Worm (Caenorhabditis elegans) whole organism, L4/young adult: Measurements from ENCODE around the gene Y38H6C.25.

Experiments
- W03F9.2 ChIP-seq: fragments of 150-350 bp; optimal IDR thresholded peaks from 2 replicates; lab custom pipeline; 2014; ENCODE audit warnings: missing biosample characterization, missing genetic modification characterization
- dao-5 ChIP-seq: sonication (generic microtip); optimal IDR thresholded peaks from 2 replicates; lab custom pipeline; 2016; ENCODE audit warnings: missing genotype, missing genetic modification characterization, moderate library complexity, missing compliant biosample characterization
- him-1 ChIP-seq: sonication (generic microtip); optimal IDR thresholded peaks from 2 replicates; lab custom pipeline; 2016; ENCODE audit warnings: missing genotype, missing genetic modification reagents, missing genetic modification characterization, missing compliant biosample characterization

Gene Y38H6C.25

DNA sequence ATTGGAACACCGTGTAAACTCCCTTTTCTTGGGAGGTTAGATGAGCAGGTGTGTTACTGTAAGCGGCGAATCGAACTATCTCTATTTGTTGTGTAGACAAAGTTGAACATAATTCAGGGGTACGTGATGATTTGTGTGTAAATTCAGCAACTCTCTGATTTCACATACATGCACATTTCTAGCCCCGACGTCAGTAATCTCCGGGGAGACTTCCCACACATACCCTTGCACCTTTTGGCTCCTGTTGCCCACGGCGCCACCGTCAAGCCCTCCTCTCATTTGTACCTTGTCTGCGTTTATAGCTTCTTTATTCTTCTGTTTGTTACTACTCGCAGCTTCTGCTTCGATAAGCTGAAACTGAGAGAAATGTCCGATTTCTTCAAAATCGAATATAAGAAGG is at the start of gene Y38H6C.25:
Y38H6C.25 (plus strand) TSS at position 301 of the 400 bp plus-strand sequence.
- TF ChIP-seq dao-5 (tag; lab: Kevin White, UChicago): no peak
- no peak for TF ChIP-seq him-1 (tag; lab: Kevin White, UChicago)
- no peak for TF ChIP-seq W03F9.2 (tag; lab: Kevin White, UChicago)

- TF ChIP-seq him-1 (tag; lab: Kevin White, UChicago): no peak
- no peak for TF ChIP-seq dao-5 (tag; lab: Kevin White, UChicago)
- TF ChIP-seq W03F9.2 (tag; lab: Kevin White, UChicago): no peak
Measured at ce11 chrV:20470385-20470784, 48.6 kb upstream of the Y38H6C.25 start, which contains the start of gene B0250.8. B0250.8 (minus strand) TSS chrV:20470485.

- TF ChIP-seq him-1 (tag; lab: Kevin White, UChicago) (no peak), W03F9.2 (tag; lab: Kevin White, UChicago) (no peak), dao-5 (tag; lab: Kevin White, UChicago) (no peak)
Measured at ce11 chrV:20475029-20475428, 44.0 kb upstream of the Y38H6C.25 start.

ce11 chrV:20475830-20476229 is 43.2 kb upstream of the Y38H6C.25 start, which contains the start of gene B0250.7:
B0250.7 (minus strand) TSS chrV:20476061.
- TF ChIP-seq W03F9.2 (tag; lab: Kevin White, UChicago) (no peak), dao-5 (tag; lab: Kevin White, UChicago) (no peak), him-1 (tag; lab: Kevin White, UChicago) (no peak)

DNA sequence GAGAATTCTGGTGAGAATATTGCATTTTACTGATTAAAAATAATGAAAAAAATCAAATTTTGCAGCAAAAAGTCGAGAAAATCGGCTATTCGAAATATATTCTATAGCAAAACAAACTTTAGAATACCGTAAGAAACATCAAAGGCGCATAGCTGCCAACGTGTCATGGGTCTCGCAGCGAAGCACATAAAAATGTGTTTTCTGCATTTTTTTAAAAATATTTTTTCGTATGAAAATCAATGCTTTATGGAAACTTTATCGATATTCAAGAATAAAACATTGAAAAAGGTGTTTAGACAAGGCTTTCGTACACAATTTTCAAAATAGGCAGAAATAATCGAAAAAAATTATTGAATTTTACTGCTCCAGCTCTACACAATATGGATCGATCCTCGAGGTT is 42.5 kb upstream of the Y38H6C.25 start:
- no peak for TF ChIP-seq W03F9.2 (tag; lab: Kevin White, UChicago)
- no peak for TF ChIP-seq him-1 (tag; lab: Kevin White, UChicago)

DNA sequence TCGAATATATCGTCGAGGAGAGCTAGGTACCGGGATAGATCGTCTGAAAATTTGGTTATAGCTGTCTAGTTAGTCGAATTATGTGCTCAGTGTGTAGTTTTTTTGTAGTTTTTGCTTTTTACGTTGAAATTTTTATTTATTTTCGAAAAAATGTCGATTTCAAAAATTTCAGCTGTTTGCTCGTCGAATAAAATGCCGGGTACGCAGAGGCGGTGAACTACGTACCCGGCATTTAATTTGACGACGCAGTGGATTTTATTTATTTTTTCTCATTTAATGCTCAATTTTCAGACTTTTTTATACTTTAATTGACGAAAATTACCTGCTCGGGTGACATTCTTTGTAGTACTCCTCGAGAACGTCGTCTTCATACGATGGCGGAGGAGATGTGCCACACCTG is 42.0 kb upstream of the Y38H6C.25 start:
- TF ChIP-seq dao-5 (tag; lab: Kevin White, UChicago) (no peak), him-1 (tag; lab: Kevin White, UChicago) (no peak), W03F9.2 (tag; lab: Kevin White, UChicago) (no peak)

DNA sequence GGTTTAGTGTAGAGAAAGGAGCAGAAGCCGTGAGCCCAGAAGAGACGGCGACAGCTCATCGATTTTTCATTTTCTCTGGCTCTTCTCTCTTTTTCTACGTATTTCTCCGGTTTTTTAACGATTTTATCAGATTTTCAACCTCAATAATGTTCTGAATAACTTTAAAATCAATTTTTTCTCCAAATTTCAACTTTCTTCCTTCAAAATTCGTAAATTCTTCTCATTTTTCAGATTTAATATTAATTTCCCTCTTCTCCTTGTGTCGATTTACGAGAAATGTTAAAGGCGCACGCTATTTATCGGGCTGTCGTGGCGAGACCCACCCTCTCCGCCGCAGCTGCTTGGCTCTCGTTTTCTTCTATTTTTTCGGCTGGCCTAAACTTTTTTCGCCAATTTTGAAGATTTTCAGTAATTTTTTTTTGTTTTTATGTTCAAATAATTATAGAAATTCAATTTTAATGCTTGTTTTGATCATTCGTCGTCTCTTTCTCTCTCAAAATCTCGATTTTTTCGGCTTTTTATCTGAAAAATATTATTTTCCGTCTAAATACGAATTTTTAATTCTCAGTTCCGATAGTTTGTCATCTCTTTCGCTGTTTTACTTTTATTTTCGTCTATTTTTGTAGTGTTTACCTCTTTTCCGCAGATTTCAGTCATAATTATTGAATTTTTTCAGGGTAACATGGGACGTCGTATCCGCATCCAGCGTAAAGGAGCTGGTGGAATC is 39.9 kb upstream of the Y38H6C.25 start, which contains the start of the genes calf-1 and rpl-2:
calf-1 (minus strand) TSS at position 77 of the 727 bp plus-strand sequence.
rpl-2 (plus strand) TSS at position 677 of the 727 bp plus-strand sequence.
- TF ChIP-seq W03F9.2 (tag; lab: Kevin White, UChicago) (peak; percentile 33), him-1 (tag; lab: Kevin White, UChicago) (no peak), dao-5 (tag; lab: Kevin White, UChicago) (no peak)

- TF ChIP-seq dao-5 (tag; lab: Kevin White, UChicago) (no peak), W03F9.2 (tag; lab: Kevin White, UChicago) (no peak), him-1 (tag; lab: Kevin White, UChicago) (no peak)
Measured at ce11 chrV:20480790-20481189, 38.2 kb upstream of the Y38H6C.25 start.

- TF ChIP-seq dao-5 (tag; lab: Kevin White, UChicago) (no peak), him-1 (tag; lab: Kevin White, UChicago) (no peak), W03F9.2 (tag; lab: Kevin White, UChicago) (no peak)
Measured at ce11 chrV:20485285-20485684, 33.7 kb upstream of the Y38H6C.25 start, which contains the start of gene dhcr-7. dhcr-7 (minus strand) TSS chrV:20485385.

DNA sequence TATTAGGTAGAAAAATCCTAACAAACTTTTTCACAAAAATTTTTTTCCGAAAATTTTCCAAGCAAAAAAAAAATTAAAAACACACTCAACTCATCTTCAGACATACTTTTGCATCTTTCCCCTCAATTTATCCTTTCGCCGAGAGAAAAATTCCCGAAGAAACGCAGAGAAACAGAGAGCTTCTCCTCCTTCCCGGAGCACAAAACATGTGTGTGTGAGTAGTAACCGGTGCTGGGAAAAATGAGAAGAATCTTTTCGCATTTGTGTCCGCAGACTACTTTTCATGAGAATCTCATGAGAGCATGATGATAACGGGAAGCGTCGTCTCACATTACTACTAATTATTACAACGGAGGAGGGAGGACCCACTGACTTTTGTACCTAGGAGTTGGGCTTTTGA is 32.5 kb upstream of the Y38H6C.25 start:
- no peak for TF ChIP-seq him-1 (tag; lab: Kevin White, UChicago)
- no peak for TF ChIP-seq dao-5 (tag; lab: Kevin White, UChicago)
- TF ChIP-seq W03F9.2 (tag; lab: Kevin White, UChicago): no peak

DNA sequence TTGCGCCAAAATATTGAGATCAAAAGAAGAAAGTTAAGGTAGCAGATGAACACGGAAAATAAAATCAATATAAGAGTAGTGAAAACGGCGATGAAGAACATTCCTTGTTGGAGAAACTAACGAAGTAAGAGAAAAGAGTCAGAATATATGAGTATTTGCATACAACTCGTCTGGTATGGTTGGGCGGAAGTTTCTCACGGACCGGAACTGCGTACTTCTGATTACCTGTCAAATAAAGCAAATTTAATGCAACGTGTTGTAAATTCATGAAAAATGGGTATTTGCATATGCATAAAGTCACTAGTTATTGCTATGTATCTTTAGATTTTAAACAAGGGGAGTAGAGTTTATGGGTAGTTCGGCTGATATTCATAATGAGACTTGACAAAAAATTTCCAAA is 29.9 kb upstream of the Y38H6C.25 start, which contains the start of gene srbc-78:
srbc-78 (minus strand) TSS at position 101 of the 400 bp plus-strand sequence.
- TF ChIP-seq W03F9.2 (tag; lab: Kevin White, UChicago): no peak
- no peak for TF ChIP-seq him-1 (tag; lab: Kevin White, UChicago)
- no peak for TF ChIP-seq dao-5 (tag; lab: Kevin White, UChicago)

DNA sequence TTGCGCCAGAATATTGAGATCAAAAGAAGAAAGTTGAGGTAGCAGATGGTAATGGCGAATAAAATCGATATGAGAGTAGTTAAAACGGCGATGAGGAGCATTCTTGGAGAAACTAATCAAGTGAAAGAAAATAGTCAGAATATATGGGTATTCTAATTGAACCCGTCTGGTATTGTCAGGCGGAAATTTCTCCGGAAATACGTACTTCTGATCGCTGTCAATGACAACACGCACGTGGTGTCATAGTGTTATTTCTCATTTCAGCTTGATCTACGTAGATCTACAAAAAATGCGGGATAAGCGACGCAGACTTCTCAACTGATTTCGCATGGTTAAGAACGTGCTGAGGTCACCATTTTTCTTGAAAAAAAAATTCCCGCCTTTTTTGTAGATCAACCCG is 26.6 kb upstream of the Y38H6C.25 start, which contains the start of gene srbc-79:
srbc-79 (minus strand) TSS at position 101 of the 400 bp plus-strand sequence.
- no peak for TF ChIP-seq him-1 (tag; lab: Kevin White, UChicago)
- no peak for TF ChIP-seq dao-5 (tag; lab: Kevin White, UChicago)
- no peak for TF ChIP-seq W03F9.2 (tag; lab: Kevin White, UChicago)
